Worm (Caenorhabditis elegans): ENCODE data around the gene Y45G12B.3.
A peak's percentile ranks its signal among the peaks of the same experiment; 100 is the strongest.

Y45G12B.3 gene

DNA sequence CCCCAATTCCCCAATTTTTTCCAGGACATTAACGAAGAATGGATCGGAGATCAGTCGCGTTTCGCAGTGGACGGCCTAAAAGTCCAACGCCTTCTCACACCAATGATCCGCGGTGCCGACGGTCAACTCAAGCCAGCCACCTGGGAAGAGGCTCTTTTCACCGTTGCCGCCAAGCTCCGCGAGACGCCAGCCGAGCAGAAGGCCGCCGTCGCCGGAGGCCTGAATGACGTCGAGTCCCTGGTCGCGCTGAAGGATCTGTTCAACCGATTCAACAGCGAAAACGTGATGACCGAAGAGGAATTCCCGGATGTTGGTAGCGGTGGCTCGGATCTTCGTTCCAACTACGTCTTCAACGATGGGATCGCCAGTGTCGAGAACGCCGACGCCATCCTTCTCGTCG is 6.8 kb upstream of the Y45G12B.3 start:
- TF ChIP-seq unc-62 (GFP tag; optimal IDR thresholded peaks at IDR 0.05 in 1 of 2) (peak in 1 of 2 experiments; percentile 88), unc-62 (tag; optimal IDR thresholded peaks at IDR 0.05) (no peak), daf-8 (GFP tag; IDR thresholded peaks at IDR 0.05) (no peak), duxl-1 (tag; optimal IDR thresholded peaks at IDR 0.05; ENCODE audit: poor library complexity) (no peak), mdt-29 (GFP tag; IDR thresholded peaks at IDR 0.05) (0 out of 2 replicates have a peak, but pooled peaks have one; percentile 9), set-16 (GFP tag; IDR thresholded peaks at IDR 0.05) (peak; percentile 82)

DNA sequence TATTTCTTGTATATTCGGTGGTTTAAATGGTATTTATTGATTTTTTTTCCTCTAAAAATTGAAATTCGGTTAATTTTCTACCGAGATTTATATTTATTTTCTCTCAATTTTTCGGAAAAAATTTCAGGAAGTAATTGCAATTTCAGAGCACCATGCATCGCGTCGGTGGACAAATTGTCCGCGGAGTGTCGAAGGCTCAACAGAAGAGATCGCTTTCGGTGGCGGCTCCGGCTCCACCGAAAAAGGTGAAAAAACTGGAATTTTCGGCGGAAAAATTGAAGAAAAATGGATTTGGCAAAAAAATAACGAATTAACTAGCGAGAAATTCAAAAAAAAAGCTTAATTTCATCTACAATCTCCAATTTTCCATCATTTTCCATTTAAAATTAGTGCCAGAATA is 2.8 kb upstream of the Y45G12B.3 start, which contains the start of gene nuo-5:
TSS of gene nuo-5 (plus strand) at position 147 of the 400 bp plus-strand sequence.
- TF ChIP-seq pha-4 (GFP tag; IDR thresholded peaks at IDR 0.05) (0 out of 2 replicates have a peak, but pooled peaks have one; percentile 27), pha-4 (tag; optimal IDR thresholded peaks at IDR 0.05) (no peak), php-3 (GFP tag; IDR thresholded peaks at IDR 0.05) (no peak), daf-19 (GFP tag; conservative IDR thresholded peaks at IDR 0.05) (no peak), lin-38 (GFP tag; IDR thresholded peaks at IDR 0.05) (0 out of 2 replicates have a peak, but pooled peaks have one; percentile 18), unc-62 (GFP tag; optimal IDR thresholded peaks at IDR 0.05 in 1 of 2) (peak in 1 of 2 experiments; percentile 61), unc-62 (tag; optimal IDR thresholded peaks at IDR 0.05) (no peak)

DNA sequence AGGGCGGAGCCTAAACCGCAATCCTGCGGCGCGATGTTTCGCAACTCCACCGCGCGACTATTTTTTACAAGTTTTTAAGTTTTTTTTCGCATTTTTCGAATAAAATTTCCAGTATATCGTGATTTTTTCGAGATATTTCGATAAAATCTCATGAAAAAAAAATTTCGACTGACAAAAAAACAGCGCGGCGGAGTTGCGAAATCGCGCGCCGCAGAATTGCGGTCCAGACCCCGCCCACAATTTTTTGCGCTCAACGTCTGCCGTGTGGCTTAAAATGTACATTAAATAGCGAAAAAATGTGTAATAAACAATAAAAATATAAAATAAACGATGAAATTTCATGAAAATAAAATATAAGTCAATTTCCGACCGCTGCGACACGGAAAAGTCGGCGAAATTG is 1.6 kb upstream of the Y45G12B.3 start:
- TF ChIP-seq hlh-11 (tag; optimal IDR thresholded peaks at IDR 0.05) = no peak
- TF ChIP-seq daf-8 (GFP tag; IDR thresholded peaks at IDR 0.05) = no peak
- no peak for TF ChIP-seq hif-1 (tag; optimal IDR thresholded peaks at IDR 0.05)
- TF ChIP-seq snpc-1.2 (GFP tag; IDR thresholded peaks at IDR 0.05) = no peak
- TF ChIP-seq nhr-6 (tag; optimal IDR thresholded peaks at IDR 0.05) = no peak
- no peak for TF ChIP-seq ceh-28 (tag; optimal IDR thresholded peaks at IDR 0.05)
- TF ChIP-seq Y75B8A.6 (GFP tag; IDR thresholded peaks at IDR 0.05) = no peak
- TF ChIP-seq daf-16 (GFP tag; optimal IDR thresholded peaks at IDR 0.05) = no peak
- TF ChIP-seq daf-16 (tag; optimal IDR thresholded peaks at IDR 0.05) = no peak
- TF ChIP-seq nhr-77 (tag; optimal IDR thresholded peaks at IDR 0.05) = no peak
- TF ChIP-seq mdt-29 (GFP tag; IDR thresholded peaks at IDR 0.05) = no peak
- peak in 1 of 2 experiments; percentile 11 for TF ChIP-seq lsy-2 (tag; optimal IDR thresholded peaks at IDR 0.05)
- TF ChIP-seq mes-2 (tag; optimal IDR thresholded peaks at IDR 0.05; ENCODE audit: poor library complexity, severe bottlenecking) = peak; percentile 24
- TF ChIP-seq nhr-111 (GFP tag; optimal IDR thresholded peaks at IDR 0.05) = no peak
- no peak for TF ChIP-seq fos-1 (tag; optimal IDR thresholded peaks at IDR 0.05)
- no peak for TF ChIP-seq nhr-11 (tag; optimal IDR thresholded peaks at IDR 0.05)
- TF ChIP-seq daf-19 (GFP tag; conservative IDR thresholded peaks at IDR 0.05) = no peak
- TF ChIP-seq lin-38 (GFP tag; IDR thresholded peaks at IDR 0.05) = peak; percentile 52
- TF ChIP-seq lin-29 (GFP tag; IDR thresholded peaks at IDR 0.05) = no peak
- no peak for TF ChIP-seq ceh-62 (tag; optimal IDR thresholded peaks at IDR 0.05)
- TF ChIP-seq arid-1 (GFP tag; conservative IDR thresholded peaks at IDR 0.05) = 0 out of 2 replicates have a peak, but pooled peaks have one; percentile 14
- TF ChIP-seq lin-13 (GFP tag; optimal IDR thresholded peaks at IDR 0.05) = no peak
- TF ChIP-seq cey-2 (tag; optimal IDR thresholded peaks at IDR 0.05; ENCODE audit: borderline replicate concordance, insufficient read depth) = no peak
- no peak for TF ChIP-seq zip-11 (GFP tag; IDR thresholded peaks at IDR 0.05)

DNA sequence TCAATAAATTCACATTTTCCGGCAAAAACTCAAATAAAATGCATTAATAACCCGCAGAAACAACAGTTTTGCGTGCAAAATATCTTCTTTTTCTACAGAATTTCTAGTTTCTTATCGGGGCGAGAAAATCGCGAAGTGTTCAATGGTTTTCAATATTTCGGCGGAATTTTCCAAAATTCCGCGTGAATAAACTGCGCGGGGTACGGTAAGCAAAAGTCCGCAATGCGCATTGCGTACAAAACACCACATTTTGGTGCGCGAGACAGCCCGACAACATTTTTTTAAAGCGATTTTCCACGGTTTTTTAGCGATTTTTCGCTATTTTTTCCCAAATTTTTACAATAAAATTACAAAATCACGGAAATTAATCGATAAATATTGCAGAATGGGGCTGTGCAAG is 1.7 kb downstream of the Y45G12B.3 start, which contains the start of gene Y45G12B.2:
TSS of gene Y45G12B.2 (plus strand) at position 383 of the 400 bp plus-strand sequence.
- no peak for TF ChIP-seq lin-15B (tag; optimal IDR thresholded peaks at IDR 0.05)
- no peak for TF ChIP-seq ZK337.2 (GFP tag; IDR thresholded peaks at IDR 0.05)
- peak; percentile 40 for TF ChIP-seq mxl-3 (GFP tag; optimal IDR thresholded peaks at IDR 0.05)
- no peak for TF ChIP-seq ztf-11 (tag; optimal IDR thresholded peaks at IDR 0.05)
- no peak for TF ChIP-seq cey-2 (tag; optimal IDR thresholded peaks at IDR 0.05; ENCODE audit: borderline replicate concordance, insufficient read depth)
- TF ChIP-seq arid-1 (GFP tag; conservative IDR thresholded peaks at IDR 0.05) = 0 out of 2 replicates have a peak, but pooled peaks have one; percentile 29
- no peak for TF ChIP-seq pha-4 (GFP tag; IDR thresholded peaks at IDR 0.05)
- TF ChIP-seq pha-4 (tag; optimal IDR thresholded peaks at IDR 0.05) = no peak
- no peak for TF ChIP-seq daf-16 (GFP tag; optimal IDR thresholded peaks at IDR 0.05)
- peak; percentile 30 for TF ChIP-seq daf-16 (tag; optimal IDR thresholded peaks at IDR 0.05)
- TF ChIP-seq mxl-2 (GFP tag; conservative IDR thresholded peaks at IDR 0.05) = no peak
- no peak for TF ChIP-seq fkh-10 (GFP tag; optimal IDR thresholded peaks at IDR 0.05)
- TF ChIP-seq spr-3 (GFP tag; optimal IDR thresholded peaks at IDR 0.05) = no peak
- TF ChIP-seq lim-7 (GFP tag; IDR thresholded peaks at IDR 0.05) = 0 out of 2 replicates have a peak, but pooled peaks have one; percentile 21
- TF ChIP-seq hmg-1.1 (GFP tag; IDR thresholded peaks at IDR 0.05) = peak; percentile 64; the same call in 1 of the 2 replicates
- TF ChIP-seq lin-39 (tag; optimal IDR thresholded peaks at IDR 0.05) = no peak
- no peak for TF ChIP-seq ceh-32 (tag; optimal IDR thresholded peaks at IDR 0.05; ENCODE audit: poor library complexity)
- TF ChIP-seq madf-5 (GFP tag; IDR thresholded peaks at IDR 0.05) = no peak
- TF ChIP-seq mes-2 (tag; optimal IDR thresholded peaks at IDR 0.05; ENCODE audit: poor library complexity, severe bottlenecking) = peak; percentile 85
- no peak for TF ChIP-seq nhr-111 (GFP tag; optimal IDR thresholded peaks at IDR 0.05)
- peak; percentile 54 for TF ChIP-seq dve-1 (tag; optimal IDR thresholded peaks at IDR 0.05; ENCODE audit: insufficient read depth)
